Worm (Caenorhabditis elegans) whole organism, L4 larva: ENCODE measurements around the gene R12H7.4.

Experiments used
- F10B5.3 ChIP-seq: sonication (generic microtip); optimal IDR thresholded peaks from 2 replicates; lab custom pipeline; 2016; ENCODE audit warnings: mild to moderate bottlenecking, missing genetic modification characterization, missing compliant biosample characterization
- F49E8.2 ChIP-seq: sonication (generic microtip); optimal IDR thresholded peaks from 2 replicates; lab custom pipeline; 2016; ENCODE audit warnings: missing compliant biosample characterization, mild to moderate bottlenecking, missing genetic modification characterization, borderline replicate concordance
- T20F7.1 ChIP-seq: fragments of 200-800 bp; sonication (Bioruptor generic); optimal IDR thresholded peaks from 2 replicates; lab custom pipeline; 2018; ENCODE audit warnings: mild to moderate bottlenecking, missing genetic modification characterization, missing compliant biosample characterization
- T26A8.4 ChIP-seq: fragments of 200-800 bp; sonication (Bioruptor generic); IDR thresholded peaks from 2 replicates; pipeline ENCODE4 v1.3.6; 2022; ENCODE audit warnings: missing genetic modification characterization, missing compliant biosample characterization
- Y105C5A.15 ChIP-seq: fragments of 200-800 bp; sonication (Bioruptor generic); IDR thresholded peaks from 2 replicates; pipeline ENCODE4 v1.3.6; 2022; ENCODE audit warnings: missing genetic modification characterization, missing compliant biosample characterization
- Y5F2A.4 ChIP-seq: fragments of 200-800 bp; sonication (Bioruptor generic); optimal IDR thresholded peaks from 2 replicates; lab custom pipeline; 2018; ENCODE audit warnings: mild to moderate bottlenecking, missing genetic modification characterization, missing compliant biosample characterization
- ama-1 ChIP-seq: fragments of 150-350 bp; optimal IDR thresholded peaks from 2 replicates; lab custom pipeline; 2014; ENCODE audit warnings: inconsistent platforms, mixed read lengths
- ceh-20 ChIP-seq: fragments of 200-800 bp; sonication (Bioruptor generic); IDR thresholded peaks from 2 replicates; pipeline ENCODE4 v1.3.6; 2022; ENCODE audit warnings: missing genetic modification reagents, missing genetic modification characterization, missing compliant biosample characterization
- ceh-44 ChIP-seq: fragments of 200-800 bp; sonication (Bioruptor generic); IDR thresholded peaks from 2 replicates; pipeline ENCODE4 v1.3.6; 2022; ENCODE audit warnings: missing genetic modification reagents, missing genetic modification characterization, missing compliant biosample characterization
- ces-1 ChIP-seq: fragments of 150-350 bp; sonication (generic microtip); optimal IDR thresholded peaks from 4 replicates; lab custom pipeline; 2014; ENCODE audit warnings: missing biosample characterization, missing genetic modification reagents, missing genetic modification characterization
- cey-2 ChIP-seq: sonication (generic microtip); optimal IDR thresholded peaks from 3 replicates; lab custom pipeline; 2017; ENCODE audit warnings: missing genetic modification characterization, mild to moderate bottlenecking, missing compliant biosample characterization, antibody characterized with exemption, borderline replicate concordance; ENCODE audit not compliant: insufficient read depth
- dmd-6 ChIP-seq: fragments of 200-800 bp; sonication (Bioruptor generic); IDR thresholded peaks from 2 replicates; pipeline ENCODE4 v1.3.6; 2022; ENCODE audit warnings: missing genetic modification reagents, missing genetic modification characterization, missing compliant biosample characterization
- dve-1 ChIP-seq: sonication (generic microtip); optimal IDR thresholded peaks from 2 replicates; lab custom pipeline; 2017; ENCODE audit warnings: antibody characterized with exemption, mild to moderate bottlenecking, missing genetic modification characterization, missing compliant biosample characterization; ENCODE audit not compliant: insufficient read depth
- egl-43 ChIP-seq: fragments of 200-800 bp; sonication (Bioruptor generic); IDR thresholded peaks from 2 replicates; pipeline ENCODE4 v1.3.6; 2022; ENCODE audit warnings: missing genetic modification reagents, missing genetic modification characterization, missing compliant biosample characterization
- fkh-10 ChIP-seq: fragments of 150-350 bp; optimal IDR thresholded peaks from 2 replicates; lab custom pipeline; 2014; ENCODE audit warnings: missing biosample characterization, missing genetic modification reagents, missing genetic modification characterization
- fos-1 ChIP-seq: fragments of 150-350 bp; optimal IDR thresholded peaks from 2 replicates; lab custom pipeline; 2014; ENCODE audit warnings: missing biosample characterization, missing genetic modification characterization
- hif-1 ChIP-seq, 2 experiments: sonication (generic microtip); optimal IDR thresholded peaks; 2 replicates each; lab custom pipeline; 2016 to 2017; ENCODE audit warnings: missing compliant biosample characterization in 2 of 2, missing genetic modification characterization in 2 of 2, missing genetic modification reagents in 2 of 2, missing genotype in 2 of 2, mild to moderate bottlenecking in 1 of 2
- hlh-11 ChIP-seq: fragments of 200-800 bp; sonication (Bioruptor generic); optimal IDR thresholded peaks from 2 replicates; lab custom pipeline; 2018; ENCODE audit warnings: mild to moderate bottlenecking, missing genetic modification characterization, missing compliant biosample characterization
- hlh-30 ChIP-seq: sonication (generic microtip); optimal IDR thresholded peaks from 2 replicates; lab custom pipeline; 2017; ENCODE audit warnings: antibody characterized with exemption, mild to moderate bottlenecking, missing genetic modification characterization, missing compliant biosample characterization; ENCODE audit not compliant: insufficient read depth
- hmg-1.1 ChIP-seq: fragments of 200-800 bp; sonication (Bioruptor generic); IDR thresholded peaks from 2 replicates; pipeline ENCODE4 v1.3.6; 2022; ENCODE audit warnings: missing genetic modification reagents, missing genetic modification characterization, missing compliant biosample characterization
- lim-7 ChIP-seq: fragments of 200-800 bp; sonication (Bioruptor generic); IDR thresholded peaks from 2 replicates; pipeline ENCODE4 v1.3.6; 2022; ENCODE audit warnings: missing genetic modification characterization, missing compliant biosample characterization
- lin-15B ChIP-seq: fragments of 150-350 bp; sonication (generic microtip); optimal IDR thresholded peaks from 3 replicates; lab custom pipeline; 2014; ENCODE audit warnings: missing biosample characterization, missing genetic modification characterization
- lin-39 ChIP-seq: fragments of 150-350 bp; optimal IDR thresholded peaks from 2 replicates; lab custom pipeline; 2014; ENCODE audit warnings: missing biosample characterization, missing genetic modification reagents, missing genetic modification characterization
- madf-9 ChIP-seq: fragments of 200-800 bp; sonication (Bioruptor generic); conservative IDR thresholded peaks from 2 replicates; pipeline ENCODE4 v1.3.6; 2022; ENCODE audit warnings: missing genetic modification reagents, missing genetic modification characterization, missing compliant biosample characterization
- mdl-1 ChIP-seq, 2 experiments: fragments of 150-350 bp in 1 of 2; sonication (generic microtip) in 1 of 2; optimal IDR thresholded peaks; 2 replicates each; lab custom pipeline; 2014 to 2017; ENCODE audit warnings: missing biosample characterization in 2 of 2, missing genetic modification characterization in 2 of 2
- mes-2 ChIP-seq: sonication (generic microtip); optimal IDR thresholded peaks from 2 replicates; lab custom pipeline; 2016; ENCODE audit warnings: missing genotype, mild to moderate bottlenecking, missing genetic modification characterization, missing compliant biosample characterization; ENCODE audit not compliant: poor library complexity, severe bottlenecking
- mxl-2 ChIP-seq: fragments of 200-800 bp; sonication (Bioruptor generic); conservative IDR thresholded peaks from 2 replicates; pipeline ENCODE4 v1.3.6; 2022; ENCODE audit warnings: missing genetic modification reagents, missing genetic modification characterization, missing compliant biosample characterization
- nhr-11 ChIP-seq: fragments of 150-350 bp; optimal IDR thresholded peaks from 2 replicates; lab custom pipeline; 2014; ENCODE audit warnings: missing biosample characterization, missing genetic modification characterization
- nhr-237 ChIP-seq: sonication (generic microtip); optimal IDR thresholded peaks from 2 replicates; lab custom pipeline; 2017; ENCODE audit warnings: missing biosample characterization, missing genetic modification characterization
- nhr-25 ChIP-seq: sonication (generic microtip); optimal IDR thresholded peaks from 2 replicates; lab custom pipeline; 2017; ENCODE audit warnings: missing genetic modification characterization, mild to moderate bottlenecking, missing compliant biosample characterization, antibody characterized with exemption, moderate library complexity, borderline replicate concordance; ENCODE audit not compliant: insufficient read depth
- nhr-28 ChIP-seq: fragments of 150-350 bp; optimal IDR thresholded peaks from 2 replicates; lab custom pipeline; 2014; ENCODE audit warnings: missing biosample characterization, missing genetic modification characterization
- nhr-6 ChIP-seq: fragments of 150-350 bp; optimal IDR thresholded peaks from 2 replicates; lab custom pipeline; 2014; ENCODE audit warnings: missing biosample characterization, missing genetic modification characterization
- pha-4 ChIP-seq, 2 experiments: fragments of 150-350 bp in 1 of 2; fragments of 200-800 bp in 1 of 2; sonication (Bioruptor generic) in 1 of 2; IDR thresholded peaks in 1 of 2; optimal IDR thresholded peaks in 1 of 2; 2 replicates each; pipeline versions ENCODE4 v1.3.6 to Lab custom; 2014 to 2022; ENCODE audit warnings: missing genetic modification characterization in 2 of 2, missing genetic modification reagents in 2 of 2, missing biosample characterization in 1 of 2, missing compliant biosample characterization in 1 of 2
- snpc-1.2 ChIP-seq: fragments of 200-800 bp; sonication (Bioruptor generic); IDR thresholded peaks from 2 replicates; pipeline ENCODE4 v1.3.6; 2022; ENCODE audit warnings: missing genetic modification reagents, missing genetic modification characterization, missing compliant biosample characterization
- snpc-4 ChIP-seq: fragments of 150-350 bp; optimal IDR thresholded peaks from 2 replicates; lab custom pipeline; 2014; ENCODE audit warnings: missing biosample characterization, missing genetic modification characterization
- tag-97 ChIP-seq: fragments of 200-800 bp; sonication (Bioruptor generic); IDR thresholded peaks from 2 replicates; pipeline ENCODE4 v1.3.6; 2022; ENCODE audit warnings: missing genetic modification characterization, missing compliant biosample characterization
- unc-62 ChIP-seq, 3 experiments: fragments of 150-350 bp in 1 of 3; sonication (generic microtip); optimal IDR thresholded peaks in 2 of 3; peaks in 1 of 3; 1 replicate in 1 of 3; 2 replicates in 2 of 3; lab custom pipeline; 2014 to 2017; ENCODE audit warnings: missing biosample characterization in 3 of 3, missing genetic modification characterization in 3 of 3, missing genetic modification reagents in 3 of 3, missing genotype in 1 of 3
- zag-1 ChIP-seq: fragments of 150-350 bp; optimal IDR thresholded peaks from 2 replicates; lab custom pipeline; 2014; ENCODE audit warnings: missing biosample characterization, missing genetic modification characterization

The R12H7.4 gene

DNA sequence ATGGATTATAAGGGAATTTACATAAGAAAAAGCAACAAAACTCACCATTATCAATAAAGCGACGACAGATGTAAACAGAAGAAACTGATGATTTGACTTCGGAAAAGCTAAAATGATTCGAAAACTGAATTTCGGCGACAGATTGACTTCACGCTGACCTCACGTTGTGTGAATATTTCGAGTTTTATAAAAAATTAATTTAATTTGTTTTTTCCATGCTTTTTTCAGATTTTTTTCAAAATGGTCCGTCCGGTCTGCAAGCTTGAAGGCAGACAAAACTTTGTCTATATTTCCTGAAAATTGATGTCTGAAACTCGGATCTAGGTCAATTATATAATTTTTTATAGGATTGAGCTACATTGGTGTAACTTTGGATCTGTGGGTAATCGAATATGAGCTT, 25.3 kb downstream of the R12H7.4 start, which contains the start of gene K08H2.5:
TSS of gene K08H2.5 (minus strand) at position 101 of the 400 bp plus-strand sequence.
- no peak for TF ChIP-seq madf-9
- TF ChIP-seq tag-97, result no peak
- TF ChIP-seq pha-4 (GFP tag; IDR thresholded peaks at IDR 0.05; lab: Robert Waterston, UW), result no peak
- no peak for TF ChIP-seq pha-4 (tag; optimal IDR thresholded peaks at IDR 0.05; lab: Kevin White, UChicago)
- no peak for TF ChIP-seq nhr-11 (tag; lab: Kevin White, UChicago)
- TF ChIP-seq nhr-237 (tag; lab: Kevin White, UChicago), result no peak
- TF ChIP-seq lin-15B, result no peak
- no peak for TF ChIP-seq lin-39
- no peak for TF ChIP-seq Y105C5A.15 (GFP tag; lab: Robert Waterston, UW)
- no peak for TF ChIP-seq hif-1 (tag; optimal IDR thresholded peaks at IDR 0.05; lab: Kevin White, UChicago)
- TF ChIP-seq snpc-4, result no peak
- TF ChIP-seq nhr-25 (tag; lab: Kevin White, UChicago), result no peak
- no peak for TF ChIP-seq Y5F2A.4 (GFP tag; lab: Kevin White, UChicago)
- TF ChIP-seq ama-1 (lab: Kevin White, UChicago), result no peak

DNA sequence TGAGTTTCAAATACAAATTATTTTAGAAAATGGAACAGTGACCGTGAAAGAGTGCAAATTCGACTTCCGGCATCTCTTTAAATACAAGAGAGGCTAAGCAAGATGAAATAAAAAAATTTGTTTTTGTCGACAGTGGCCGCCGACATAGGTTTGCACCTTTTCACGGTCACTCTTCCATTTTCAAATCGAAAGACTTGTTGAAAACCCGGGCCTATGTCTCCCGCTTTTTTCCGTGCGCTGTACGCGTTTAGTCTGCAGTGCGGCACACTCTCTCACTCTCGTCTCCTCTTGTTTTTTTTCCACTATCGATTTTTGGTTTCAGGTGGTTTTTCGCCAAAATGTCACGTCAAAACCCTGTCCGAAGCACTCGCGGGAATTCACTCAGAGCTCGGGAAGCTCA, 28.2 kb downstream of the R12H7.4 start, which contains the start of gene hpl-1:
TSS of gene hpl-1 (plus strand) at position 301 of the 400 bp plus-strand sequence.
- no peak for TF ChIP-seq dve-1
- TF ChIP-seq lim-7 (GFP tag; lab: Robert Waterston, UW), result no peak
- no peak for TF ChIP-seq snpc-1.2 (GFP tag; lab: Robert Waterston, UW)
- no peak for TF ChIP-seq nhr-6
- TF ChIP-seq snpc-4, result no peak
- TF ChIP-seq T26A8.4 (GFP tag; lab: Robert Waterston, UW), result no peak
- TF ChIP-seq zag-1 (tag; lab: Kevin White, UChicago), result no peak
- no peak for TF ChIP-seq F49E8.2 (tag; lab: Kevin White, UChicago)
- TF ChIP-seq, all 104 proteins: peak for 0

DNA sequence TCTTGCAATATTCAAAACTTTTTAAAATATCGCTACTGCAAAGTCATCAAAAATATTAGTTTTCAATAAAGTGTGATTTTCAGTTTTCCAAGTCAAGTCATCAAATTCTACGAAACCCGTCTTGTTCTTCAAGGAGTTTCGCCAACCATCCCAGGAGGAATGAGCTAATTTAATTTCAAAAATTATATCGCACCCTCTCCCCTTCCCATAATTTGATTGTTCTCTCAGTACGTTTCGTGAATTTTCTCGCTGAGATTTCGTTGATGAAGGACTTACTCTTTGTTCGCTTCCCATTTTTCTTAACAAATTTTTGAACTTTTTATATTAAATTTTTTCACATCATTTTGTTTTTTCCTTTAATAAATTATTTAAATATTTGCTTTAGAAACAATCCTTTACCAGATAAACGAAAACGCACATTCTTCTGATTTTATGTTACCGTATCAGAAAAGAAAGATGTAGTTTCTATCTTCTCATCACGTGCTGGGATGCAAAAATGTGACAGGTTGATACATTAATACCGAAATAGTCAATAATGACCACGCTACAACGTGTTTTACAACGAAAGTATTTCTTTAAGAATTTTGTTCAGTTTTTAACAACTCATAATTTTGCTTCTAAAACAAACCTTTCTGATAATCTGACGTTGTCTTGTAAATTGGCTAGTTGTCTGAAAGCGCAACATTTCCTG, 29.9 kb downstream of the R12H7.4 start:
- TF ChIP-seq ceh-20 (GFP tag; lab: Robert Waterston, UW), result no peak
- peak; percentile 67 for TF ChIP-seq dve-1
- no peak for TF ChIP-seq hmg-1.1
- TF ChIP-seq dmd-6 (GFP tag; lab: Robert Waterston, UW), result peak; percentile 52
- TF ChIP-seq ces-1 (GFP tag; lab: Kevin White, UChicago), result peak; percentile 85
- TF ChIP-seq ceh-44 (GFP tag; lab: Robert Waterston, UW), result no peak
- TF ChIP-seq fkh-10, result no peak
- TF ChIP-seq Y5F2A.4 (GFP tag; lab: Kevin White, UChicago), result no peak
- TF ChIP-seq F10B5.3 (tag; lab: Kevin White, UChicago), result no peak
- TF ChIP-seq T20F7.1 (GFP tag; lab: Kevin White, UChicago), result peak; percentile 29
- TF ChIP-seq hlh-11, result peak; percentile 33
- TF ChIP-seq F49E8.2 (tag; lab: Kevin White, UChicago), result no peak
- TF ChIP-seq mes-2 (tag; lab: Kevin White, UChicago), result no peak
- TF ChIP-seq egl-43 (GFP tag; lab: Robert Waterston, UW), result no peak
- TF ChIP-seq hlh-30 (tag; lab: Kevin White, UChicago), result peak; percentile 71
- peak in 1 of 2 experiments; percentile 45 for TF ChIP-seq mdl-1 (tag; optimal IDR thresholded peaks at IDR 0.05; lab: Kevin White, UChicago)
- TF ChIP-seq nhr-28, result peak; percentile 82
- no peak for TF ChIP-seq mxl-2
- no peak for TF ChIP-seq fos-1 (tag; lab: Kevin White, UChicago)
- no peak for TF ChIP-seq cey-2 (tag; lab: Kevin White, UChicago)
- peak in 1 of 2 experiments; percentile 3 for TF ChIP-seq unc-62 (GFP tag; optimal IDR thresholded peaks at IDR 0.05 in 1 of 2; lab: Kevin White, UChicago)
- TF ChIP-seq unc-62 (tag; optimal IDR thresholded peaks at IDR 0.05; lab: Kevin White, UChicago), result no peak
